Fruit fly (Drosophila melanogaster) whole organism, adult: ENCODE results near the gene Vajk3.

Source experiments
- CG11617 ChIP-seq: fragments of 200-800 bp; sonication (Bioruptor generic); optimal IDR thresholded peaks from 2 replicates; lab custom pipeline; 2017; ENCODE audit warnings: mild to moderate bottlenecking, missing biosample characterization, missing genetic modification reagents, missing genetic modification characterization
- CG12768 ChIP-seq: fragments of 200-800 bp; sonication (Bioruptor generic); optimal IDR thresholded peaks from 2 replicates; lab custom pipeline; 2017; ENCODE audit warnings: missing biosample characterization, missing genetic modification characterization, mild to moderate bottlenecking, moderate library complexity, missing genetic modification reagents
- CG14711 ChIP-seq: fragments of 200-800 bp; sonication (Bioruptor generic); optimal IDR thresholded peaks from 2 replicates; lab custom pipeline; 2018; ENCODE audit warnings: missing biosample characterization, mild to moderate bottlenecking, missing genetic modification characterization, moderate library complexity
- CG1620 ChIP-seq: fragments of 200-800 bp; sonication (Bioruptor generic); optimal IDR thresholded peaks from 2 replicates; lab custom pipeline; 2016; ENCODE audit warnings: missing biosample characterization, missing genetic modification characterization
- CG33017 ChIP-seq: fragments of 200-800 bp; sonication (Bioruptor generic); optimal IDR thresholded peaks from 2 replicates; lab custom pipeline; 2018; ENCODE audit warnings: missing biosample characterization, mild to moderate bottlenecking, missing genetic modification characterization, moderate library complexity
- CG5204 ChIP-seq: fragments of 200-800 bp; sonication (Bioruptor generic); optimal IDR thresholded peaks from 2 replicates; lab custom pipeline; 2016; ENCODE audit warnings: missing biosample characterization, missing genetic modification characterization
- CG7045 ChIP-seq: fragments of 200-800 bp; sonication (Bioruptor generic); optimal IDR thresholded peaks from 2 replicates; lab custom pipeline; 2017; ENCODE audit warnings: missing biosample characterization, mild to moderate bottlenecking, missing genetic modification characterization
- CG7101 ChIP-seq: fragments of 200-800 bp; sonication (Bioruptor generic); optimal IDR thresholded peaks from 2 replicates; lab custom pipeline; 2018; ENCODE audit warnings: missing biosample characterization, mild to moderate bottlenecking, missing genetic modification characterization, moderate library complexity
- Clk ChIP-seq: fragments of 200-800 bp; sonication (Bioruptor generic); optimal IDR thresholded peaks from 2 replicates; lab custom pipeline; 2017; ENCODE audit warnings: missing biosample characterization, missing genetic modification characterization
- Crg-1 ChIP-seq: fragments of 200-800 bp; sonication (Bioruptor generic); optimal IDR thresholded peaks from 2 replicates; lab custom pipeline; 2016; ENCODE audit warnings: missing biosample characterization, missing genetic modification characterization
- Hr96 ChIP-seq: fragments of 200-800 bp; sonication (Bioruptor generic); optimal IDR thresholded peaks from 2 replicates; lab custom pipeline; 2016; ENCODE audit warnings: missing biosample characterization, missing genetic modification characterization
- Mnt ChIP-seq: fragments of 200-800 bp; sonication (Bioruptor generic); optimal IDR thresholded peaks from 2 replicates; lab custom pipeline; 2016; ENCODE audit warnings: missing biosample characterization, mild to moderate bottlenecking, missing genetic modification characterization
- bab1 ChIP-seq: fragments of 200-800 bp; sonication (Bioruptor generic); optimal IDR thresholded peaks from 3 replicates; lab custom pipeline; 2019; ENCODE audit warnings: missing biosample characterization, mild to moderate bottlenecking, missing genetic modification characterization, moderate library complexity
- cic ChIP-seq: fragments of 200-800 bp; sonication (Bioruptor generic); optimal IDR thresholded peaks from 2 replicates; lab custom pipeline; 2017; ENCODE audit warnings: missing biosample characterization, mild to moderate bottlenecking, missing genetic modification characterization, moderate library complexity
- cnc ChIP-seq, 2 experiments: fragments of >200 bp; optimal IDR thresholded peaks; 2 replicates each; lab custom pipeline; 2017
- kay ChIP-seq: fragments of 200-800 bp; sonication (Bioruptor generic); peaks from one replicate; lab custom pipeline; 2016; ENCODE audit warnings: missing biosample characterization, missing genetic modification characterization, borderline replicate concordance
- ovo ChIP-seq: fragments of 200-800 bp; sonication (Bioruptor generic); optimal IDR thresholded peaks from 2 replicates; lab custom pipeline; 2016; ENCODE audit warnings: missing biosample characterization, missing genetic modification characterization
- pad ChIP-seq: fragments of 200-800 bp; sonication (Bioruptor generic); optimal IDR thresholded peaks from 3 replicates; lab custom pipeline; 2017; ENCODE audit warnings: missing biosample characterization, missing genetic modification characterization, mild to moderate bottlenecking, moderate library complexity, missing genetic modification reagents
- tj ChIP-seq: fragments of 200-800 bp; sonication (Bioruptor generic); optimal IDR thresholded peaks from 3 replicates; lab custom pipeline; 2017; ENCODE audit warnings: missing biosample characterization, mild to moderate bottlenecking, missing genetic modification characterization, moderate library complexity
- toe ChIP-seq: fragments of 200-800 bp; sonication (Bioruptor generic); optimal IDR thresholded peaks from 2 replicates; lab custom pipeline; 2016; ENCODE audit warnings: missing biosample characterization, missing genetic modification characterization

Vajk3 gene

dm6 chr2L:13949789-13950188, 2.5 kb upstream of the Vajk3 start:
- TF ChIP-seq Mnt (GFP tag; lab: Kevin White, UChicago) (no peak), CG14711 (tag; lab: Kevin White, UChicago) (no peak)

dm6 chr2L:13934542-13935065, 12.7 kb downstream of the Vajk3 start, which contains the start of gene Vajk2:
Vajk2 (minus strand) TSS chr2L:13934692.
- TF ChIP-seq CG1620 (GFP tag; lab: Kevin White, UChicago): no peak
- no peak for TF ChIP-seq CG7045 (GFP tag; lab: Kevin White, UChicago)

- TF ChIP-seq Crg-1 (GFP tag; lab: Kevin White, UChicago): no peak
- no peak for TF ChIP-seq tj (GFP tag; lab: Kevin White, UChicago)
- TF ChIP-seq CG14711 (tag; lab: Kevin White, UChicago): peak; percentile 16
- no peak for TF ChIP-seq CG5204
- no peak for TF ChIP-seq CG1620 (GFP tag; lab: Kevin White, UChicago)
- TF ChIP-seq CG33017 (tag; lab: Kevin White, UChicago): peak; percentile 23
- no peak for TF ChIP-seq CG7045 (GFP tag; lab: Kevin White, UChicago)
- no peak for TF ChIP-seq Hr96 (GFP tag; lab: Kevin White, UChicago)
- peak; percentile 6 for TF ChIP-seq CG7101 (tag; lab: Kevin White, UChicago)
Observed at dm6 chr2L:13931318-13931717, 16.0 kb downstream of the Vajk3 start, which contains the start of gene CG42711. CG42711 (minus strand) TSS chr2L:13931362.

dm6 chr2L:13928461-13928860, 18.8 kb downstream of the Vajk3 start:
- TF ChIP-seq CG7045 (GFP tag; lab: Kevin White, UChicago): no peak
- TF ChIP-seq CG7101 (tag; lab: Kevin White, UChicago): no peak
- no peak for TF ChIP-seq tj (GFP tag; lab: Kevin White, UChicago)
- TF ChIP-seq cic: no peak
- TF ChIP-seq ovo (GFP tag; lab: Kevin White, UChicago): no peak
- TF ChIP-seq toe: no peak
- TF ChIP-seq Mnt (GFP tag; lab: Kevin White, UChicago): no peak
- TF ChIP-seq Clk (GFP tag; lab: Kevin White, UChicago): no peak
- no peak for TF ChIP-seq Hr96 (GFP tag; lab: Kevin White, UChicago)

- TF ChIP-seq CG5204 (no peak), toe (no peak), CG7045 (GFP tag; lab: Kevin White, UChicago) (no peak), CG12768 (no peak), Mnt (GFP tag; lab: Kevin White, UChicago) (no peak), CG11617 (GFP tag; lab: Kevin White, UChicago) (no peak), kay (GFP tag; lab: Kevin White, UChicago) (no peak), ovo (GFP tag; lab: Kevin White, UChicago) (no peak), pad (no peak), Crg-1 (GFP tag; lab: Kevin White, UChicago) (no peak), bab1 (GFP tag; lab: Kevin White, UChicago) (no peak), tj (GFP tag; lab: Kevin White, UChicago) (no peak), Clk (GFP tag; lab: Kevin White, UChicago) (no peak), CG7101 (tag; lab: Kevin White, UChicago) (no peak), Hr96 (GFP tag; lab: Kevin White, UChicago) (no peak), cnc (optimal IDR thresholded peaks at IDR 0.05; lab: Kevin White, UChicago) (no peak), cic (no peak), CG1620 (GFP tag; lab: Kevin White, UChicago) (no peak), CG33017 (tag; lab: Kevin White, UChicago) (no peak)
Observed at dm6 chr2L:13925699-13926098, 21.6 kb downstream of the Vajk3 start.

dm6 chr2L:13923984-13924383, 23.3 kb downstream of the Vajk3 start:
- TF ChIP-seq bab1 (GFP tag; lab: Kevin White, UChicago) (no peak), CG33017 (tag; lab: Kevin White, UChicago) (no peak), CG11617 (GFP tag; lab: Kevin White, UChicago) (no peak), toe (no peak), pad (no peak), CG7101 (tag; lab: Kevin White, UChicago) (no peak), cic (no peak), CG1620 (GFP tag; lab: Kevin White, UChicago) (no peak)

DNA sequence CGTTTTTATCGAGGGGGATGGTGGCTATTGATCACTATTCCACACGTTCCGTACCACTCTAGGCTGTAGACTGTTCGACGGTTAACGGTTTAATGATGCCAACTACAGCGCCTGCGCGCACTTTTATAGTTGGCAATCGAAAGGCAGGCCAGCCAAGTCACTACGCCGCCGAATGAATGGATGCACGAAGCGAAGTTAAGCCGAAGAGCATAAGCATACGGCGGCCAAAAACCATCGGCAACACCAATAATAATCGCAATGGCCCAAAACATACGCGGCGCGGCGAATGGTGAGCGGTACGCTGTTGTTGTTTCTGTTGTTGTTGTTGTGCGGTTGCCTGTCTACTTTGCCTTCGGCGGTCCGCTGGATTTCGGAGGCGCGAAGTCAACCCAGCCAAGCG, 23.8 kb downstream of the Vajk3 start, which contains the start of gene Vajk1:
Gene Vajk1 (minus strand): TSS at position 101 of the 400 bp plus-strand sequence.
- no peak for TF ChIP-seq CG5204
- TF ChIP-seq toe: no peak
- no peak for TF ChIP-seq ovo (GFP tag; lab: Kevin White, UChicago)
- TF ChIP-seq cic: no peak
- no peak for TF ChIP-seq bab1 (GFP tag; lab: Kevin White, UChicago)
- no peak for TF ChIP-seq CG11617 (GFP tag; lab: Kevin White, UChicago)
- TF ChIP-seq pad: no peak
- TF ChIP-seq CG14711 (tag; lab: Kevin White, UChicago): no peak
- no peak for TF ChIP-seq CG7045 (GFP tag; lab: Kevin White, UChicago)
- no peak for TF ChIP-seq Crg-1 (GFP tag; lab: Kevin White, UChicago)
- TF ChIP-seq Clk (GFP tag; lab: Kevin White, UChicago): no peak
- no peak for TF ChIP-seq Hr96 (GFP tag; lab: Kevin White, UChicago)
- TF ChIP-seq CG33017 (tag; lab: Kevin White, UChicago): no peak
- TF ChIP-seq cnc (optimal IDR thresholded peaks at IDR 0.05; lab: Kevin White, UChicago): no peak
- no peak for TF ChIP-seq CG12768
